Fruit fly (Drosophila melanogaster) whole organism, pupa: ENCODE results near the gene bab1.
A peak's percentile ranks its signal among the peaks of the same experiment; 100 is the strongest.

ENCODE experiments used
- CG10348 ChIP-seq: fragments of 200-800 bp; sonication (Bioruptor generic); IDR thresholded peaks from 2 replicates; pipeline ENCODE4 v1.3.6; 2022; ENCODE audit warnings: missing biosample characterization, missing genetic modification characterization
- CG12605 ChIP-seq: fragments of 200-800 bp; sonication (Bioruptor generic); IDR thresholded peaks from 2 replicates; pipeline ENCODE4 v1.3.6; 2022; ENCODE audit warnings: missing biosample characterization, missing genetic modification characterization
- CG13204 ChIP-seq: fragments of 200-800 bp; sonication (Bioruptor generic); optimal IDR thresholded peaks from 2 replicates; lab custom pipeline; 2018; ENCODE audit warnings: missing biosample characterization, mild to moderate bottlenecking, missing genetic modification characterization, moderate library complexity
- CG14655 ChIP-seq: fragments of 200-800 bp; sonication (Bioruptor generic); optimal IDR thresholded peaks from 3 replicates; lab custom pipeline; 2017; ENCODE audit warnings: mild to moderate bottlenecking, missing biosample characterization, missing genetic modification reagents, missing genetic modification characterization
- CG15710 ChIP-seq: fragments of 200-800 bp; sonication (Bioruptor generic); optimal IDR thresholded peaks from 2 replicates; lab custom pipeline; 2018; ENCODE audit warnings: missing biosample characterization, mild to moderate bottlenecking, missing genetic modification characterization, moderate library complexity
- CG17806 ChIP-seq: fragments of 200-800 bp; sonication (Bioruptor generic); optimal IDR thresholded peaks from 2 replicates; lab custom pipeline; 2018; ENCODE audit warnings: missing biosample characterization, mild to moderate bottlenecking, missing genetic modification characterization, moderate library complexity
- CG32121 ChIP-seq: fragments of 200-800 bp; sonication (Bioruptor generic); IDR thresholded peaks from 2 replicates; pipeline ENCODE4 v1.3.6; 2022; ENCODE audit warnings: missing biosample characterization, missing genetic modification characterization
- CG34367 ChIP-seq: fragments of 200-800 bp; sonication (Bioruptor generic); optimal IDR thresholded peaks from 2 replicates; lab custom pipeline; 2018; ENCODE audit warnings: missing biosample characterization, mild to moderate bottlenecking, missing genetic modification characterization
- CG4496 ChIP-seq: fragments of 200-800 bp; sonication (Bioruptor generic); IDR thresholded peaks from 3 replicates; pipeline ENCODE4 v1.3.6; 2022; ENCODE audit warnings: missing biosample characterization, missing genetic modification characterization
- CG8159 ChIP-seq: fragments of 200-800 bp; sonication (Bioruptor generic); optimal IDR thresholded peaks from 3 replicates; lab custom pipeline; 2018; ENCODE audit warnings: missing biosample characterization, mild to moderate bottlenecking, missing genetic modification characterization, moderate library complexity
- CG8301 ChIP-seq: fragments of 200-800 bp; sonication (Bioruptor generic); optimal IDR thresholded peaks from 2 replicates; lab custom pipeline; 2018; ENCODE audit warnings: missing biosample characterization, mild to moderate bottlenecking, missing genetic modification characterization
- CG9948 ChIP-seq: fragments of 200-800 bp; sonication (Bioruptor generic); optimal IDR thresholded peaks from 2 replicates; lab custom pipeline; 2018; ENCODE audit warnings: missing biosample characterization, mild to moderate bottlenecking, missing genetic modification characterization, moderate library complexity
- D1 ChIP-seq: fragments of 200-800 bp; sonication (Bioruptor generic); optimal IDR thresholded peaks from 2 replicates; lab custom pipeline; 2018; ENCODE audit warnings: missing biosample characterization, mild to moderate bottlenecking, missing genetic modification characterization, moderate library complexity
- EcR ChIP-seq: fragments of 200-800 bp; sonication (Bioruptor generic); optimal IDR thresholded peaks from 3 replicates; lab custom pipeline; 2019; ENCODE audit warnings: missing biosample characterization, missing genetic modification characterization, mild to moderate bottlenecking, moderate library complexity, missing genetic modification reagents
- Ets98B ChIP-seq: fragments of 200-800 bp; sonication (Bioruptor generic); IDR thresholded peaks from 2 replicates; pipeline ENCODE4 v1.3.6; 2022; ENCODE audit warnings: missing biosample characterization, missing genetic modification characterization
- Pif1A ChIP-seq: fragments of 200-800 bp; sonication (Bioruptor generic); optimal IDR thresholded peaks from 3 replicates; lab custom pipeline; 2016; ENCODE audit warnings: missing biosample characterization, missing genetic modification characterization
- Pif1B ChIP-seq: fragments of 200-800 bp; sonication (Bioruptor generic); optimal IDR thresholded peaks from 3 replicates; lab custom pipeline; 2016; ENCODE audit warnings: missing biosample characterization, missing genetic modification characterization
- Snoo ChIP-seq: fragments of 200-800 bp; sonication (Bioruptor generic); optimal IDR thresholded peaks from 3 replicates; lab custom pipeline; 2017; ENCODE audit warnings: missing biosample characterization, mild to moderate bottlenecking, missing genetic modification characterization, inconsistent platforms
- fd96Ca ChIP-seq: fragments of 200-800 bp; sonication (Bioruptor generic); IDR thresholded peaks from 3 replicates; pipeline ENCODE4 v1.3.6; 2022; ENCODE audit warnings: missing biosample characterization, missing genetic modification characterization
- gl ChIP-seq: fragments of 200-800 bp; sonication (Bioruptor generic); optimal IDR thresholded peaks from 2 replicates; lab custom pipeline; 2018; ENCODE audit warnings: missing biosample characterization, mild to moderate bottlenecking, missing genetic modification characterization
- rn ChIP-seq: fragments of 200-800 bp; sonication (Bioruptor generic); IDR thresholded peaks from 2 replicates; pipeline ENCODE4 v1.3.6; 2022; ENCODE audit warnings: missing biosample characterization, missing genetic modification characterization

The bab1 gene

DNA sequence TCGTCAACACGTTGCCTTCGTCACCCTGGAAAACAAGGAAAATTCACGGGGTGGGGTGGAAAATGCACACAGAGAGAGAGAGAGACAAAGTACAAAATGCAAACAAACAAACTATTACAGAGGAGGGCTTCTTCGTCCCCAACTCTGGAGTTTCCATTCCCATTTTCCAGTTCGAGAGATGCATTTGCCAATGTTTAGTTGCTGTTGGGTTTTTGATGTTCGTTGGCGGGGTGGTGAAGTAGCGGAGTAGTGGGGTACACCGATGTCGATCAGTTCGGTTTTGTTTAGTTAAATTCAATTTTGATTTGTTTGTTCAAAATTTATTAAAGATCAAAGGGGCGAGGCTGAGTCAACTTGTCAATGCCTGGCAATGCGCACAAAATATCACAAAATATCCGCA lies 16.7 kb upstream of the bab1 start:
- TF ChIP-seq rn (GFP tag; lab: Robert Waterston, UW) (no peak), Pif1A (GFP tag; lab: Kevin White, UChicago) (no peak), Pif1B (GFP tag; lab: Kevin White, UChicago) (no peak), CG14655 (no peak), CG8159 (tag; lab: Kevin White, UChicago) (no peak), CG15710 (tag; lab: Kevin White, UChicago) (no peak), fd96Ca (no peak), EcR (GFP tag; lab: Kevin White, UChicago) (no peak), CG13204 (GFP tag; lab: Kevin White, UChicago) (no peak), D1 (tag; lab: Kevin White, UChicago) (no peak), CG10348 (GFP tag; lab: Robert Waterston, UW) (no peak), CG4496 (GFP tag; lab: Robert Waterston, UW) (no peak), CG17806 (tag; lab: Kevin White, UChicago) (no peak), CG8301 (tag; lab: Kevin White, UChicago) (no peak), CG9948 (no peak), Ets98B (GFP tag; lab: Robert Waterston, UW) (no peak), CG12605 (no peak)
- TF ChIP-seq, all 21 proteins: peak for 0

DNA sequence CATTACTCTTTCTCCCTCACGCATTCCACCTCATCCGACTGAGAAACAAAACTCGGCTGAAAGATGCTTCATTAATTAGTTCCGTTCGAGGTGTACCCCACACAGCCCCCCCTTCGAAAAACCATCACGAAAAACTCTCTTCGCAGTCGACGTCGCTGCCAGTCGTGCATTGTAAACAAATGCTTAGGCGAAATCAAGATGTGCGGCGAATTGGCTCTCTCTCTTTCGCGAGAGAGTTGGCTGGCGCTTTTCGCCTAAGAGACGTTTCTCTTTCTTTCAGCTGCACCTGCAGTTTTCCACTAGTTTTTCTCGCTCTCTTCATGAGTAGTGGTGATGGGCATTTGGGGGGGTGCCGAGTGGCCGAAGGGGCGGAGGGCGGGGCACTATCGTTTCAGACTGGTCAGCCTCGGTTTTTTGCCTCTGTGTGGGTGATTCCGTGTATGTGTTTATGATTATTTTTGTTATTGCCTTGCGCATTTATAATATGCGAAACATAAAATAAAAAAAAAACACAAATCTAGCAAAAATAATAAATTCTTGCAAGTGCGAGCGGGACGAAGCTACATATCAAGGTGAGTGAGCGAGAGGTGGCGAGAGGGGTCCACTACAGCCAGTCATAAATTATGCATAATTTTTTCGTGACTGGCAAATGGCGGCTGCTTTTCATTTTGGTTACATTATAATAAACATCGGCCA lies 1.6 kb upstream of the bab1 start:
- TF ChIP-seq Pif1A (GFP tag; lab: Kevin White, UChicago) (no peak), Pif1B (GFP tag; lab: Kevin White, UChicago) (no peak), CG34367 (tag; lab: Kevin White, UChicago) (no peak), CG12605 (no peak), gl (tag; lab: Kevin White, UChicago) (no peak), CG8301 (tag; lab: Kevin White, UChicago) (no peak), CG15710 (tag; lab: Kevin White, UChicago) (no peak), CG13204 (GFP tag; lab: Kevin White, UChicago) (no peak), EcR (GFP tag; lab: Kevin White, UChicago) (no peak), Snoo (tag; lab: Kevin White, UChicago) (no peak), CG8159 (tag; lab: Kevin White, UChicago) (no peak), CG17806 (tag; lab: Kevin White, UChicago) (no peak), CG32121 (GFP tag; lab: Robert Waterston, UW) (peak; percentile 65), fd96Ca (no peak), CG4496 (GFP tag; lab: Robert Waterston, UW) (peak; percentile 55; the same call in 1 of the 3 replicates), rn (GFP tag; lab: Robert Waterston, UW) (no peak), CG9948 (no peak), CG10348 (GFP tag; lab: Robert Waterston, UW) (no peak), D1 (tag; lab: Kevin White, UChicago) (no peak), Ets98B (GFP tag; lab: Robert Waterston, UW) (peak; percentile 23; the same call in 1 of the 2 replicates), CG14655 (no peak)
- TF ChIP-seq, all 21 proteins: peak for 3

DNA sequence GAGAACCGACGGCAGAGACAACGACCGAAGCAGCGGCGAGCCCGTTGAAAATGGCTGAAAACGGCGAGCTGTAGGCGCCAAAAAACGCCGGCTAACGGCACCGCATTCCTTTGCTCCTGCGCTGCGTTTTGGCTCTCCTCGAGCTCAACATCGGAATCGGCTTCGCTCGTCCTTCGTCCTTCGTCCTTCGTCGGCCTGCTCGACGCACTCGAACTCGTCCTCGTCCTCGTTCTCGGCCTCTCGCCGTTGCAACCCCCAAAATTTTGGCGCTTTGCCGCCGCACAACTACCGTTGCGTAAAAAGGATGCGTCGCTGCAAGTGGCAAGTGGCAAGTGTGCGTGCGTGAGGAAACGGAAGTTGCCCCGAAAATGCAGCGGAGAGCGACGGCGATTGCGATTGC lies 572 bp upstream of the bab1 start:
- no peak for TF ChIP-seq CG14655
- TF ChIP-seq CG4496 (GFP tag; lab: Robert Waterston, UW): 0 out of 3 replicates have a peak, but pooled peaks have one; percentile 24

DNA sequence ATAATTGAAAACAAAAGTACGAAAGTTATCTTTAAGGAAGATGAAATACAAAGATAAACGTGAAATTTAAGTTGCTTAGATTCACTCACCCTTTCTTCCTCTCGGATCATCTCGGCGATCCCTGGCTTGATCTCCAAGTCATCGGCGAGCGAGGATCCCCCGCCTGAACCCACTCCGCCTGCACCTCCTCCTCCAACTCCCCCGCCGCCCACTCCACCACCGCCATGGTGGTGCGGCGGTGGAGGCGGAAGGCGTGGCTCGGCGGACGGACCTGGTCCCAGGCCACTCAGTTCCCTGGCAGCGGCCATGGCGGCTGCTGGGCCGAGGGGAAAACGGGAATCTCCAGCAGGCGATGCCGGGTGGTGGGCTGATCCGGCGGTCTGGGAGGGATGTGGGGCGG lies 1.9 kb downstream of the bab1 start:
- TF ChIP-seq D1 (tag; lab: Kevin White, UChicago) (no peak), CG12605 (no peak), Pif1B (GFP tag; lab: Kevin White, UChicago) (no peak), CG32121 (GFP tag; lab: Robert Waterston, UW) (no peak), CG15710 (tag; lab: Kevin White, UChicago) (no peak)

- peak; percentile 83 for TF ChIP-seq EcR (GFP tag; lab: Kevin White, UChicago)
- 0 out of 2 replicates have a peak, but pooled peaks have one; percentile 23 for TF ChIP-seq CG12605
- TF ChIP-seq CG13204 (GFP tag; lab: Kevin White, UChicago): peak; percentile 72
- TF ChIP-seq D1 (tag; lab: Kevin White, UChicago): no peak
These were observed 2.3 kb downstream of the bab1 start for dm6 chr3L:1098567-1098981.

DNA sequence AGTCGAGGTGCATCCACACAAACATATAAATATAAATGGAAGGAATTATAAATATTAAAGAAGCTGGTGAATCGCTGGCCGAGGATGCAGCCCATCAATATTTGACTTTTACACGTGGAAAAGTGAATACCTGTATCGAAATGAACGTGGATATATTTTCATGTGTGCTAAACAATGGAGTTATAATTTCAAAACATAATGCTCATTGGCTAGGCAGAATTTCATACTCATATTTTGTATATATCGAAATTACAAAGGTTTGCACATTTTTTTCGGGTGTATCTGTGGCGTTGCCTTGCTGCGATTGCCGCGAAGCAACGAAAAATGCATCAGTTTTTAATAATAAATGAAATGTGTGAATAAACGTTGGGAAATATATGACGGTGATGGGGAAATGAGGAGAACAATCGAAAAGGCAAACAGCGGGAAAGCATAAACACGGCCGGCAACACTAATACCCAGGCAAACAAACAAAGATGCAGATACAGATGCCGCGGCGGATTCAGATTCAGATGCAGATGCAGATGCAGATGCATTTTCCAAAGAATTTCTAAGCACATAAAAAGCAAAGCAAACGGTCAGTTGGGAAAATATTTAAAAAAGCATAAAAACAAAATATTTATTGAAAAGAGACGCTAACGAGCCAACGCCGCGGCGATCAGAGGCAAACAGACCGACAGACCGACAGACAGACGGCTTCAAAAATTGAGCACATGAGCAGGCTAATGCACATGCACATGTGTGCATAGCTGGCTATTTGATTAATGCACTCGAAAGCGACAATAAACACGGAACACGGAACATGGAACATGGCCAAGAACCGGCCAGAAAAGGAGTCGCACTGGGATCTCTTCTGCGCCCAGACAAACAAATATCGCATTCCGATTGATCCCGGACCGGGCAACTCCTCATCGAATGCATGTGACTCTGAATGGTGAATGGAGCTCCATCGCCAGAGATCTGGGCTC lies 3.7 kb downstream of the bab1 start:
- no peak for TF ChIP-seq CG13204 (GFP tag; lab: Kevin White, UChicago)
- TF ChIP-seq EcR (GFP tag; lab: Kevin White, UChicago): no peak
- TF ChIP-seq fd96Ca: 0 out of 3 replicates have a peak, but pooled peaks have one; percentile 35
- TF ChIP-seq CG8301 (tag; lab: Kevin White, UChicago): peak; percentile 36
- TF ChIP-seq CG4496 (GFP tag; lab: Robert Waterston, UW): 0 out of 3 replicates have a peak, but pooled peaks have one; percentile 56
- TF ChIP-seq Snoo (tag; lab: Kevin White, UChicago): peak; percentile 87
- TF ChIP-seq CG12605: no peak
- no peak for TF ChIP-seq Ets98B (GFP tag; lab: Robert Waterston, UW)
- TF ChIP-seq Pif1A (GFP tag; lab: Kevin White, UChicago): peak; percentile 70
- peak; percentile 74 for TF ChIP-seq CG8159 (tag; lab: Kevin White, UChicago)
- peak; percentile 64 for TF ChIP-seq CG15710 (tag; lab: Kevin White, UChicago)
- TF ChIP-seq rn (GFP tag; lab: Robert Waterston, UW): no peak
- peak; percentile 58 for TF ChIP-seq CG14655
- TF ChIP-seq gl (tag; lab: Kevin White, UChicago): peak; percentile 37
- TF ChIP-seq CG34367 (tag; lab: Kevin White, UChicago): peak; percentile 42
- TF ChIP-seq CG9948: peak; percentile 69
- peak; percentile 69 for TF ChIP-seq Pif1B (GFP tag; lab: Kevin White, UChicago)
- TF ChIP-seq CG17806 (tag; lab: Kevin White, UChicago): peak; percentile 60
